Worm (Caenorhabditis elegans) whole organism, L4 larva: ENCODE data around the gene srh-41.
A peak's percentile ranks its signal among the peaks of the same experiment; 100 is the strongest.

Source experiments
- D1046.2 ChIP-seq: fragments of 200-800 bp; sonication (Bioruptor generic); IDR thresholded peaks from 2 replicates; pipeline ENCODE4 v1.3.6; 2022; ENCODE audit warnings: missing genetic modification characterization, missing compliant biosample characterization
- F26F4.8 ChIP-seq: fragments of 200-800 bp; sonication (Bioruptor generic); conservative IDR thresholded peaks from 2 replicates; pipeline ENCODE4 v1.3.6; 2022; ENCODE audit warnings: missing genetic modification characterization, missing compliant biosample characterization
- F49E8.2 ChIP-seq: sonication (generic microtip); optimal IDR thresholded peaks from 2 replicates; lab custom pipeline; 2016; ENCODE audit warnings: missing compliant biosample characterization, mild to moderate bottlenecking, missing genetic modification characterization, borderline replicate concordance
- R02D3.7 ChIP-seq: fragments of 150-350 bp; sonication (generic microtip); optimal IDR thresholded peaks from 3 replicates; lab custom pipeline; 2014; ENCODE audit warnings: missing biosample characterization, missing genetic modification characterization
- T26A8.4 ChIP-seq: fragments of 200-800 bp; sonication (Bioruptor generic); IDR thresholded peaks from 2 replicates; pipeline ENCODE4 v1.3.6; 2022; ENCODE audit warnings: missing genetic modification characterization, missing compliant biosample characterization
- aha-1 ChIP-seq: fragments of 150-350 bp; peaks from one replicate; lab custom pipeline; 2014; ENCODE audit warnings: missing biosample characterization, missing genetic modification characterization
- aly-2 ChIP-seq: sonication (generic microtip); optimal IDR thresholded peaks from 2 replicates; lab custom pipeline; 2018; ENCODE audit warnings: missing biosample characterization, missing genetic modification characterization
- ama-1 ChIP-seq: fragments of 150-350 bp; optimal IDR thresholded peaks from 2 replicates; lab custom pipeline; 2014; ENCODE audit warnings: inconsistent platforms, mixed read lengths
- ceh-62 ChIP-seq: sonication (generic microtip); optimal IDR thresholded peaks from 2 replicates; lab custom pipeline; 2017; ENCODE audit warnings: missing biosample characterization, missing genetic modification characterization
- cey-2 ChIP-seq: sonication (generic microtip); optimal IDR thresholded peaks from 3 replicates; lab custom pipeline; 2017; ENCODE audit warnings: missing genetic modification characterization, mild to moderate bottlenecking, missing compliant biosample characterization, antibody characterized with exemption, borderline replicate concordance; ENCODE audit not compliant: insufficient read depth
- ctbp-1 ChIP-seq: fragments of 200-800 bp; sonication (Bioruptor generic); IDR thresholded peaks from 2 replicates; pipeline ENCODE4 v1.3.6; 2022; ENCODE audit warnings: missing genetic modification reagents, missing genetic modification characterization, missing compliant biosample characterization
- daf-16 ChIP-seq, 3 experiments: sonication (generic microtip); optimal IDR thresholded peaks; 2 replicates each; lab custom pipeline; 2016 to 2017; ENCODE audit warnings: missing genetic modification characterization in 3 of 3, missing genetic modification reagents in 3 of 3, mild to moderate bottlenecking in 2 of 3, missing compliant biosample characterization in 2 of 3, missing biosample characterization in 1 of 3, moderate library complexity in 1 of 3
- dmd-6 ChIP-seq: fragments of 200-800 bp; sonication (Bioruptor generic); IDR thresholded peaks from 2 replicates; pipeline ENCODE4 v1.3.6; 2022; ENCODE audit warnings: missing genetic modification reagents, missing genetic modification characterization, missing compliant biosample characterization
- dpl-1 ChIP-seq: fragments of 150-350 bp; optimal IDR thresholded peaks from 2 replicates; lab custom pipeline; 2014; ENCODE audit warnings: missing biosample characterization, missing genetic modification reagents, missing genetic modification characterization
- dve-1 ChIP-seq: sonication (generic microtip); optimal IDR thresholded peaks from 2 replicates; lab custom pipeline; 2017; ENCODE audit warnings: antibody characterized with exemption, mild to moderate bottlenecking, missing genetic modification characterization, missing compliant biosample characterization; ENCODE audit not compliant: insufficient read depth
- egl-27 ChIP-seq: sonication (generic microtip); optimal IDR thresholded peaks from 3 replicates; lab custom pipeline; 2017; ENCODE audit warnings: missing biosample characterization, missing genetic modification reagents, missing genetic modification characterization
- fkh-10 ChIP-seq: fragments of 150-350 bp; optimal IDR thresholded peaks from 2 replicates; lab custom pipeline; 2014; ENCODE audit warnings: missing biosample characterization, missing genetic modification reagents, missing genetic modification characterization
- fos-1 ChIP-seq: fragments of 150-350 bp; optimal IDR thresholded peaks from 2 replicates; lab custom pipeline; 2014; ENCODE audit warnings: missing biosample characterization, missing genetic modification characterization
- hif-1 ChIP-seq, 2 experiments: sonication (generic microtip); optimal IDR thresholded peaks; 2 replicates each; lab custom pipeline; 2016 to 2017; ENCODE audit warnings: missing compliant biosample characterization in 2 of 2, missing genetic modification characterization in 2 of 2, missing genetic modification reagents in 2 of 2, missing genotype in 2 of 2, mild to moderate bottlenecking in 1 of 2
- hlh-11 ChIP-seq: fragments of 200-800 bp; sonication (Bioruptor generic); optimal IDR thresholded peaks from 2 replicates; lab custom pipeline; 2018; ENCODE audit warnings: mild to moderate bottlenecking, missing genetic modification characterization, missing compliant biosample characterization
- hlh-30 ChIP-seq: sonication (generic microtip); optimal IDR thresholded peaks from 2 replicates; lab custom pipeline; 2017; ENCODE audit warnings: antibody characterized with exemption, mild to moderate bottlenecking, missing genetic modification characterization, missing compliant biosample characterization; ENCODE audit not compliant: insufficient read depth
- hmg-1.1 ChIP-seq: fragments of 200-800 bp; sonication (Bioruptor generic); IDR thresholded peaks from 2 replicates; pipeline ENCODE4 v1.3.6; 2022; ENCODE audit warnings: missing genetic modification reagents, missing genetic modification characterization, missing compliant biosample characterization
- lsy-2 ChIP-seq, 2 experiments: fragments of 150-350 bp in 1 of 2; sonication (generic microtip) in 1 of 2; optimal IDR thresholded peaks; 2 replicates each; lab custom pipeline; 2014 to 2017; ENCODE audit warnings: missing biosample characterization in 2 of 2, missing genetic modification characterization in 2 of 2
- madf-5 ChIP-seq, 2 experiments: fragments of 200-800 bp; sonication (Bioruptor generic); IDR thresholded peaks; 2 replicates each; pipeline ENCODE4 v1.3.6; 2022; ENCODE audit warnings: missing compliant biosample characterization in 2 of 2, missing genetic modification characterization in 2 of 2
- madf-9 ChIP-seq: fragments of 200-800 bp; sonication (Bioruptor generic); conservative IDR thresholded peaks from 2 replicates; pipeline ENCODE4 v1.3.6; 2022; ENCODE audit warnings: missing genetic modification reagents, missing genetic modification characterization, missing compliant biosample characterization
- mdl-1 ChIP-seq, 2 experiments: fragments of 150-350 bp in 1 of 2; sonication (generic microtip) in 1 of 2; optimal IDR thresholded peaks; 2 replicates each; lab custom pipeline; 2014 to 2017; ENCODE audit warnings: missing biosample characterization in 2 of 2, missing genetic modification characterization in 2 of 2
- mdt-29 ChIP-seq: fragments of 200-800 bp; sonication (Bioruptor generic); IDR thresholded peaks from 2 replicates; pipeline ENCODE4 v1.3.6; 2022; ENCODE audit warnings: missing genetic modification reagents, missing genetic modification characterization, missing compliant biosample characterization
- mep-1 ChIP-seq: fragments of 150-350 bp; sonication (generic microtip); optimal IDR thresholded peaks from 3 replicates; lab custom pipeline; 2014; ENCODE audit warnings: missing biosample characterization, missing genetic modification characterization
- mes-2 ChIP-seq: sonication (generic microtip); optimal IDR thresholded peaks from 2 replicates; lab custom pipeline; 2016; ENCODE audit warnings: missing genotype, mild to moderate bottlenecking, missing genetic modification characterization, missing compliant biosample characterization; ENCODE audit not compliant: poor library complexity, severe bottlenecking
- mxl-3 ChIP-seq: fragments of 200-800 bp; sonication (Bioruptor generic); optimal IDR thresholded peaks from 2 replicates; lab custom pipeline; 2018; ENCODE audit warnings: mild to moderate bottlenecking, missing genetic modification characterization, missing compliant biosample characterization
- nhr-102 ChIP-seq: sonication (generic microtip); optimal IDR thresholded peaks from 2 replicates; lab custom pipeline; 2016; ENCODE audit warnings: mild to moderate bottlenecking, missing genetic modification characterization, moderate library complexity, missing compliant biosample characterization
- nhr-11 ChIP-seq: fragments of 150-350 bp; optimal IDR thresholded peaks from 2 replicates; lab custom pipeline; 2014; ENCODE audit warnings: missing biosample characterization, missing genetic modification characterization
- nhr-28 ChIP-seq: fragments of 150-350 bp; optimal IDR thresholded peaks from 2 replicates; lab custom pipeline; 2014; ENCODE audit warnings: missing biosample characterization, missing genetic modification characterization
- nhr-48 ChIP-seq: sonication (generic microtip); optimal IDR thresholded peaks from 2 replicates; lab custom pipeline; 2016; ENCODE audit warnings: mild to moderate bottlenecking, missing genetic modification characterization, missing compliant biosample characterization
- nhr-77 ChIP-seq: fragments of 150-350 bp; optimal IDR thresholded peaks from 2 replicates; lab custom pipeline; 2014; ENCODE audit warnings: missing biosample characterization, missing genetic modification characterization
- pha-4 ChIP-seq, 2 experiments: fragments of 150-350 bp in 1 of 2; fragments of 200-800 bp in 1 of 2; sonication (Bioruptor generic) in 1 of 2; IDR thresholded peaks in 1 of 2; optimal IDR thresholded peaks in 1 of 2; 2 replicates each; pipeline versions ENCODE4 v1.3.6 to Lab custom; 2014 to 2022; ENCODE audit warnings: missing genetic modification characterization in 2 of 2, missing genetic modification reagents in 2 of 2, missing biosample characterization in 1 of 2, missing compliant biosample characterization in 1 of 2
- pqm-1 ChIP-seq: sonication (generic microtip); optimal IDR thresholded peaks from 2 replicates; lab custom pipeline; 2017; ENCODE audit warnings: missing biosample characterization, missing genetic modification characterization
- rbr-2 ChIP-seq: sonication (generic microtip); optimal IDR thresholded peaks from 2 replicates; lab custom pipeline; 2016; ENCODE audit warnings: missing genotype, missing genetic modification characterization, missing compliant biosample characterization
- unc-39 ChIP-seq: sonication (generic microtip); optimal IDR thresholded peaks from 2 replicates; lab custom pipeline; 2017; ENCODE audit warnings: missing biosample characterization, missing genetic modification characterization
- unc-62 ChIP-seq, 3 experiments: fragments of 150-350 bp in 1 of 3; sonication (generic microtip); optimal IDR thresholded peaks in 2 of 3; peaks in 1 of 3; 1 replicate in 1 of 3; 2 replicates in 2 of 3; lab custom pipeline; 2014 to 2017; ENCODE audit warnings: missing biosample characterization in 3 of 3, missing genetic modification characterization in 3 of 3, missing genetic modification reagents in 3 of 3, missing genotype in 1 of 3
- ztf-7 ChIP-seq: fragments of 150-350 bp; optimal IDR thresholded peaks from 2 replicates; lab custom pipeline; 2014; ENCODE audit warnings: missing biosample characterization, missing genetic modification characterization

Gene srh-41

ce11 chrII:14299254-14299759, 12.1 kb upstream of the srh-41 start:
- TF ChIP-seq ceh-62 (tag; lab: Kevin White, UChicago), result no peak
- TF ChIP-seq rbr-2 (tag; lab: Kevin White, UChicago), result no peak
- TF ChIP-seq F49E8.2 (tag; lab: Kevin White, UChicago), result no peak
- peak; percentile 55 for TF ChIP-seq nhr-102
- peak; percentile 10 for TF ChIP-seq mep-1
- TF ChIP-seq ctbp-1 (GFP tag; lab: Robert Waterston, UW), result no peak
- no peak for TF ChIP-seq R02D3.7 (tag; lab: Kevin White, UChicago)
- TF ChIP-seq unc-39 (tag; lab: Kevin White, UChicago), result no peak
- TF ChIP-seq ama-1 (lab: Kevin White, UChicago), result no peak
- TF ChIP-seq mdt-29, result 0 out of 2 replicates have a peak, but pooled peaks have one; percentile 50
- TF ChIP-seq aha-1 (tag; lab: Kevin White, UChicago), result peak; percentile 69
- no peak for TF ChIP-seq fkh-10 (GFP tag; lab: Kevin White, UChicago)

ce11 chrII:14297050-14297449, 9.9 kb upstream of the srh-41 start, which contains the start of gene Y54G11A.7:
Gene Y54G11A.7, plus strand, starts transcription at chrII:14297305.
- TF ChIP-seq F26F4.8 (GFP tag; lab: Robert Waterston, UW) (0 out of 2 replicates have a peak, but pooled peaks have one; percentile 28), aha-1 (tag; lab: Kevin White, UChicago) (peak; percentile 4), ztf-7 (tag; lab: Kevin White, UChicago) (peak; percentile 58)

- TF ChIP-seq madf-5 (GFP tag; IDR thresholded peaks at IDR 0.05; lab: Robert Waterston, UW) (no peak), hlh-30 (tag; lab: Kevin White, UChicago) (peak; percentile 89), nhr-77 (tag; lab: Kevin White, UChicago) (peak; percentile 82), hmg-1.1 (GFP tag; lab: Robert Waterston, UW) (0 out of 2 replicates have a peak, but pooled peaks have one; percentile 14), daf-16 (GFP tag; optimal IDR thresholded peaks at IDR 0.05; lab: Kevin White, UChicago) (no peak), daf-16 (tag; optimal IDR thresholded peaks at IDR 0.05; lab: Kevin White, UChicago) (peak; percentile 100), dve-1 (tag; lab: Kevin White, UChicago) (peak; percentile 92), rbr-2 (tag; lab: Kevin White, UChicago) (peak; percentile 9), pha-4 (GFP tag; IDR thresholded peaks at IDR 0.05; lab: Robert Waterston, UW) (no peak), pha-4 (tag; optimal IDR thresholded peaks at IDR 0.05; lab: Kevin White, UChicago) (peak; percentile 74), nhr-11 (tag; lab: Kevin White, UChicago) (no peak), pqm-1 (tag; lab: Kevin White, UChicago) (peak; percentile 44), cey-2 (tag; lab: Kevin White, UChicago) (peak; percentile 27), nhr-48 (tag; lab: Kevin White, UChicago) (peak; percentile 50), mep-1 (peak; percentile 51), unc-62 (GFP tag; optimal IDR thresholded peaks at IDR 0.05 in 1 of 2; lab: Kevin White, UChicago) (peak in 1 of 2 experiments; percentile 93), unc-62 (tag; optimal IDR thresholded peaks at IDR 0.05; lab: Kevin White, UChicago) (no peak), nhr-28 (tag; lab: Kevin White, UChicago) (peak; percentile 83), mdl-1 (tag; optimal IDR thresholded peaks at IDR 0.05; lab: Kevin White, UChicago) (peak; percentile 83 to 98), egl-27 (tag; lab: Kevin White, UChicago) (no peak), mes-2 (tag; lab: Kevin White, UChicago) (peak; percentile 52), dmd-6 (GFP tag; lab: Robert Waterston, UW) (peak; percentile 74), nhr-102 (peak; percentile 77), D1046.2 (GFP tag; lab: Robert Waterston, UW) (no peak), fos-1 (tag; lab: Kevin White, UChicago) (no peak), hif-1 (tag; optimal IDR thresholded peaks at IDR 0.05; lab: Kevin White, UChicago) (peak in 1 of 2 experiments; percentile 85), aha-1 (tag; lab: Kevin White, UChicago) (peak; percentile 82), aly-2 (no peak), T26A8.4 (GFP tag; lab: Robert Waterston, UW) (no peak), madf-9 (GFP tag; lab: Robert Waterston, UW) (no peak), mxl-3 (GFP tag; lab: Kevin White, UChicago) (peak; percentile 54), lsy-2 (tag; optimal IDR thresholded peaks at IDR 0.05; lab: Kevin White, UChicago) (peak in 1 of 2 experiments; percentile 68), fkh-10 (GFP tag; lab: Kevin White, UChicago) (no peak), hlh-11 (peak; percentile 83), dpl-1 (GFP tag; lab: Kevin White, UChicago) (peak; percentile 35)
Measured at ce11 chrII:14296320-14296719, 9.1 kb upstream of the srh-41 start.
